Fruit fly (Drosophila melanogaster): Measurements from ENCODE around the gene CG17982.

Gene CG17982

DNA sequence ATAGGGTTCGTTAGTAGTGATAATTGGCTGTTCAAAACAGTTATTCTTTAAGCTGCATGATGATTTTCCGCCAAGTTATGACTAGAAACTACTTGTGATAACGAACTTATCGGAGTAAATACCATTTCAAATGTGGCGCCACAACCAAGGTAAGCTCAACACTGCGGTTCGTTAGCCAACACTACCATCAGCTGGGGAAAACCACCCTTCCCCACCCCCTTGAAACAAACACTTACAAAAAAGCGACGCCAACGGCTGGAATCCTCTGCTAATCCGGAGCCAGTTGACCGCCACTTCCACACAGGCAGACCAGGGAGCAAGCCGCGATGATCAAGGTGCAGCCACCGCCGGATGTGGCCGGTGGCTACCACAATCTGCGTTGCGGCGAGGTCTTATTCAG is 9.1 kb upstream of the CG17982 start, which contains the start of gene CG18262:
Gene CG18262 (plus strand): TSS at position 231 of the 400 bp plus-strand sequence.
- TF ChIP-seq Eip78C (GFP tag) (peak; percentile 70), CG15336 (GFP tag; IDR thresholded peaks at IDR 0.05) (peak; percentile 28; the same call in 1 of the 2 replicates), acj6 (GFP tag; optimal IDR thresholded peaks at IDR 0.05) (no peak), esn (GFP tag; optimal IDR thresholded peaks at IDR 0.05) (peak; percentile 19)

DNA sequence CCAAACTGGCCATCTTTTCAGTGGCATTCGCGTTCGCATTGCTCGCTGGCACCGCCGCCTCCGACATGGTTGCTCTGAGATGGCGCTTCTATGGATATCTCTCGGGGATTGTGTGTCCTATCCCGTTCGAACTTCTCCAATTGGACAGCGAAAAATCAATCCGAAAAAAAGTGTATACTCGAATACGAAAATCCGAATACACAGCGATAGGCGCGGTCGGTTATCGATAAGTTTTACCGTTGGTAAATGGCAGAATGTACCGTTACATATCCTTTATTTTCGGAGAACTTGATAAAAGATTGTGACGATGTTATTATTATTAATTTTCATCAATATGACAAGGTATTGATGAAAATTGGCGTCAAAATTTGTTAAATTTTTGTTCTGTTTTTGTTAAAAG is 8.4 kb upstream of the CG17982 start, which contains the start of gene Gbeta5:
Gene Gbeta5 (minus strand): TSS at position 199 of the 400 bp plus-strand sequence.
- no peak for TF ChIP-seq Eip78C (GFP tag)
- TF ChIP-seq CG6276 (GFP tag; optimal IDR thresholded peaks at IDR 0.05): no peak
- no peak for TF ChIP-seq Ets21C (GFP tag; optimal IDR thresholded peaks at IDR 0.05)
- no peak for TF ChIP-seq Hr38 (GFP tag; optimal IDR thresholded peaks at IDR 0.05)
- no peak for TF ChIP-seq CG16779 (tag; optimal IDR thresholded peaks at IDR 0.05)
- no peak for TF ChIP-seq CG15336 (GFP tag; IDR thresholded peaks at IDR 0.05)
- no peak for TF ChIP-seq Hr39 (GFP tag; optimal IDR thresholded peaks at IDR 0.05)
- no peak for TF ChIP-seq CG3919 (GFP tag; optimal IDR thresholded peaks at IDR 0.05)
- no peak for TF ChIP-seq CG10669 (GFP tag; optimal IDR thresholded peaks at IDR 0.05)
- TF ChIP-seq CG4318 (GFP tag; optimal IDR thresholded peaks at IDR 0.05): no peak
- no peak for TF ChIP-seq Sox15 (GFP tag; optimal IDR thresholded peaks at IDR 0.05)
- no peak for TF ChIP-seq svp (GFP tag)
- TF ChIP-seq Sox14 (GFP tag; optimal IDR thresholded peaks at IDR 0.05): no peak
- no peak for TF ChIP-seq CG3032 (tag; optimal IDR thresholded peaks at IDR 0.05)
- TF ChIP-seq CG1621 (tag; optimal IDR thresholded peaks at IDR 0.05): no peak
- no peak for TF ChIP-seq Eip93F (GFP tag; optimal IDR thresholded peaks at IDR 0.05)
- no peak for TF ChIP-seq Blimp-1 (GFP tag; optimal IDR thresholded peaks at IDR 0.05)

DNA sequence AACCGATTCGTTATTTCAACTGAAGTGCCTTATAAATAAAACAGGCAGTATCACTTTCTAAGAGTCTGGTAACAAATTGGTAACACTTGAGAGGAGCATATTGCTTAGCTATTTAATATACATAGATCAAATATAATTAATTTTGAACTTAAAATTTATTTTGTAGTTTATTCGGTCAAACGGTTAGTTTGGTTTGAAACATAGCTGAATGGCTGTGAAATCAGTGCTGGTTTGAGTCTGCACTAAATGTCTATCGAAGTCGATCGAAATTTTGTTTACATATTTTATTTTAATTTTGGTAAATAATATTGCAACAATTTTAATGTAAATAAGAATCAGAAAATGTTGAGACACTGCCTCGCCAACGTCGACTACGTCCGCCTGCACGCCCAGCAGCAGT is 4.9 kb upstream of the CG17982 start, which contains the start of gene CG10959:
Gene CG10959 (plus strand): TSS at position 228 of the 400 bp plus-strand sequence.
- no peak for TF ChIP-seq fd59A (GFP tag; optimal IDR thresholded peaks at IDR 0.05)
- no peak for TF ChIP-seq net (GFP tag; optimal IDR thresholded peaks at IDR 0.05)
- TF ChIP-seq Met (GFP tag; optimal IDR thresholded peaks at IDR 0.05): no peak
- TF ChIP-seq Eip78C (GFP tag): peak; percentile 32
- TF ChIP-seq Smox (GFP tag; optimal IDR thresholded peaks at IDR 0.05): no peak
- TF ChIP-seq Lpt (GFP tag; optimal IDR thresholded peaks at IDR 0.05): no peak
- no peak for TF ChIP-seq CG31627 (GFP tag; optimal IDR thresholded peaks at IDR 0.05)

DNA sequence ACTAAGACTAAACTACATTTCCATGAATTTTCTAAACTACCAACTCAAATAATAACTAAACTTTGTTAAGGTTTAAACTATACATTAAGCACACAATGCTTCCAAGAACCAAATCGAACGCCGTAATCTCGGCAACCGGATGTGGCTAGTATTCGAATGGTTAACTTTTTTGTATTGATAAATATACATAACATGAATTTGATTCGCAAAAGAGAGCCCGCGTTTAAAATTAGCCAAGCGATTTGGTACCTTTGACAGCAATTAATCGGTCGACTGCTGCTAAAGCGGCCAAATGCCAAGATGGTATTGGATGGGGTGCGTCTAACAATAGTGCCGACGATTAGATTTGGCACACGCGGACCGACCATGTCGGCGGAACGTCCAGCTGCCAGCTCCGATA is 4.0 kb upstream of the CG17982 start, which contains the start of gene CG15336:
Gene CG15336 (plus strand): TSS at position 301 of the 400 bp plus-strand sequence.
- TF ChIP-seq Eip78C (GFP tag) (no peak), CG7368 (GFP tag; optimal IDR thresholded peaks at IDR 0.05) (no peak), Sox14 (GFP tag; optimal IDR thresholded peaks at IDR 0.05) (no peak), CG34406 (GFP tag; optimal IDR thresholded peaks at IDR 0.05) (no peak), Hr4 (GFP tag; optimal IDR thresholded peaks at IDR 0.05) (no peak), fd59A (GFP tag; optimal IDR thresholded peaks at IDR 0.05) (no peak), Smox (GFP tag; optimal IDR thresholded peaks at IDR 0.05) (no peak), CG6163 (GFP tag; IDR thresholded peaks at IDR 0.05) (no peak), topi (GFP tag; optimal IDR thresholded peaks at IDR 0.05) (no peak), fkh (GFP tag; optimal IDR thresholded peaks at IDR 0.05) (no peak), Eip75B (GFP tag; optimal IDR thresholded peaks at IDR 0.05) (no peak), CG6276 (GFP tag; optimal IDR thresholded peaks at IDR 0.05) (no peak), eg (GFP tag; IDR thresholded peaks at IDR 0.05) (no peak), svp (GFP tag) (no peak)

DNA sequence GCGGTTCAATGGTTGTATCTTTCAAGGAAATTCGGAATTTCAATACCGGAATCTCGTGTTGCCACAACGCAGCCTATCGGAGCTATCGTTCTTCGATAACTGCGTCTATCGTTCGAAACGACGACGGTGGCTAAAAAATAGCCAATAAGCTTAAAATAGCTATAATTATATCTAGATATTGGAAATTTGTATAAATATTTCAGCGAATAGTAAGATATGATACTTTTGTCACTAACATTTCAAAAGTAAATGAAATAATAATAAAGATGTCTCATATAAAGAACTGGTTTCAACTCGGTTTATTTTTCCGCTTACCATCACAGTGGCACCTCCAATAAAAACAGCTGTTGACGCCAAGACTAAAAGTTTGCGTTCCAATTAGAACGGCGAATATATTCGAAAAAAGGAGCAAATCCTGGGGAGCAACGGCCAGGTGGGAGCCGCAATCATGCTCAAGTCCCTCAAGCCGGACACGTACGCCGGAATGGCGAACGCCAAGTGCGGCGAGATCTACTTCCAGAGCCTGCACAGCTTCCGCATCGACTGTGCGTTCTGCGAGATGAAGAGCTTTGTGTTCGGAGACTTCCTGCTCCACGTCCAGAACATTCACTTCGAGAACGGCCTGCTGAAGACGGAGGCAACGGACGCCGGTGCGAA is 2.0 kb upstream of the CG17982 start, which contains the start of the genes alpha-PheRS and CG2129:
Gene alpha-PheRS (minus strand): TSS at position 102 of the 657 bp plus-strand sequence.
Gene CG2129 (plus strand): TSS at position 339 of the 657 bp plus-strand sequence.
- TF ChIP-seq CG3032 (tag; optimal IDR thresholded peaks at IDR 0.05) (peak; percentile 39), cyc (GFP tag; optimal IDR thresholded peaks at IDR 0.05) (peak; percentile 13), net (GFP tag; optimal IDR thresholded peaks at IDR 0.05) (no peak), Hr38 (GFP tag; optimal IDR thresholded peaks at IDR 0.05) (no peak), fd59A (GFP tag; optimal IDR thresholded peaks at IDR 0.05) (no peak), ss (GFP tag; optimal IDR thresholded peaks at IDR 0.05) (no peak), CG11902 (GFP tag; optimal IDR thresholded peaks at IDR 0.05) (no peak), Sox102F (GFP tag; optimal IDR thresholded peaks at IDR 0.05) (no peak), Gug (GFP tag; IDR thresholded peaks at IDR 0.05) (no peak), CG9139 (GFP tag; optimal IDR thresholded peaks at IDR 0.05) (no peak), CG4318 (GFP tag; optimal IDR thresholded peaks at IDR 0.05) (no peak), dsx (GFP tag; optimal IDR thresholded peaks at IDR 0.05; ENCODE audit: poor library complexity, severe bottlenecking) (no peak), Sox14 (GFP tag; optimal IDR thresholded peaks at IDR 0.05) (peak; percentile 22), Hr39 (GFP tag; optimal IDR thresholded peaks at IDR 0.05) (no peak), acj6 (GFP tag; optimal IDR thresholded peaks at IDR 0.05) (peak; percentile 10), CG10631 (GFP tag; optimal IDR thresholded peaks at IDR 0.05) (no peak), OdsH (GFP tag; optimal IDR thresholded peaks at IDR 0.05) (no peak), CG15336 (GFP tag; IDR thresholded peaks at IDR 0.05) (no peak), spab (GFP tag; optimal IDR thresholded peaks at IDR 0.05) (no peak)

All from whole organism, prepupa.